Fruit fly (Drosophila melanogaster): Measurements from ENCODE around the gene Hsp22.

Gene Hsp22

dm6 chr3L:9372278-9372975 is at the start of gene Hsp22, which contains the start of the genes Hsp67Bc and CG4456:
Gene Hsp22, plus strand, starts transcription at chr3L:9372931.
Gene Hsp67Bc, minus strand, starts transcription at chr3L:9372497.
Gene CG4456, plus strand, starts transcription at chr3L:9372722.
- TF ChIP-seq Dif (GFP tag; optimal IDR thresholded peaks at IDR 0.05; ENCODE audit: partially characterized antibody) (no peak), Rel (GFP tag; optimal IDR thresholded peaks at IDR 0.05) (no peak), Rel (tag; optimal IDR thresholded peaks at IDR 0.05) (peak; percentile 5), GATAd (GFP tag; optimal IDR thresholded peaks at IDR 0.05) (no peak), dsf (GFP tag; optimal IDR thresholded peaks at IDR 0.05; ENCODE audit: borderline replicate concordance) (no peak)

DNA sequence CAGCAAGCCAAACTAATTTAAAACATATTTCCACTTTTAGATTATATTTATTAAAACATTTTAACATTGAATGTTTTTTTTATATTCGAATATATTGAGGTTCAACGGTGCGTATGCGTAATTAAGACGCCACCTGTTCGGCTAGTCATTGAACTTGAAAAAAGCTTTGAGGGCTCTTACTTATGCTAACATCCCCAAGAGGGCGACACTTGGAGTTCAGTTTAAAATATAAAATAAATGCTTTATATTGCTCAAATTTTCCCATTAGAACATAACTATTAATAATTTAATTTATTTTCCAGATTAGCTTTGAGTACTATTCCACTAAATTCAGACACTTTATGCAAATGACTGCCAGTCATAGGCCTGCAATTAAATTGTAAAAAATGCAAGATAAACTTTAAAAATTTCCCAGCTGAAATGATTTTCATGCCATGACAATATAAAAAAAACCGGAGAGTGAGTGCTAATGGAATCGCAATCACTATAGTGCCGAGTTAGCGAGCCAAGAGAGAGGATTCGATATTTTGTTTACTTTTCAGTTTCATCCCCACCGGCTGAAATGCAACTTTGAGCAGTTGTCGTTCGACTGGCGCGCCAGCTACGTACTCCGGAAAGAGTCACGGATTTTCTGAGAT is 38.9 kb upstream of the Hsp22 start, which contains the start of gene PGRP-LA:
TSS of gene PGRP-LA (plus strand) at position 588 of the 638 bp plus-strand sequence.
- peak; percentile 18 for TF ChIP-seq HLH106 (tag; optimal IDR thresholded peaks at IDR 0.05)
- TF ChIP-seq Myc (optimal IDR thresholded peaks at IDR 0.05) = peak; percentile 32
- TF ChIP-seq sv (GFP tag; optimal IDR thresholded peaks at IDR 0.05) = no peak
- TF ChIP-seq foxo (GFP tag; optimal IDR thresholded peaks at IDR 0.05) = peak in 1 of 2 experiments; percentile 2
- TF ChIP-seq Dfd (GFP tag; optimal IDR thresholded peaks at IDR 0.05) = no peak

- TF ChIP-seq Mio (GFP tag; optimal IDR thresholded peaks at IDR 0.05) (no peak), Sp1 (GFP tag; optimal IDR thresholded peaks at IDR 0.05) (peak; percentile 4), Jra (GFP tag; optimal IDR thresholded peaks at IDR 0.05) (no peak), Myc (optimal IDR thresholded peaks at IDR 0.05) (no peak), Hnf4 (GFP tag; optimal IDR thresholded peaks at IDR 0.05) (no peak), psq (GFP tag; optimal IDR thresholded peaks at IDR 0.05) (peak; percentile 73), OdsH (GFP tag; optimal IDR thresholded peaks at IDR 0.05) (peak; percentile 11), dsf (GFP tag; optimal IDR thresholded peaks at IDR 0.05; ENCODE audit: borderline replicate concordance) (no peak), sv (GFP tag; optimal IDR thresholded peaks at IDR 0.05) (no peak), N (GFP tag; optimal IDR thresholded peaks at IDR 0.05) (no peak), tai (GFP tag; optimal IDR thresholded peaks at IDR 0.05) (no peak), brk (GFP tag; optimal IDR thresholded peaks at IDR 0.05) (no peak), dmrt93B (GFP tag; optimal IDR thresholded peaks at IDR 0.05) (peak; percentile 4), Hr83 (GFP tag; optimal IDR thresholded peaks at IDR 0.05; ENCODE audit: poor library complexity, severe bottlenecking) (no peak), ey (GFP tag; optimal IDR thresholded peaks at IDR 0.05) (no peak), rgr (GFP tag; optimal IDR thresholded peaks at IDR 0.05) (peak; percentile 13), sage (GFP tag; optimal IDR thresholded peaks at IDR 0.05) (no peak), foxo (GFP tag; optimal IDR thresholded peaks at IDR 0.05) (peak in 1 of 2 experiments; percentile 14), woc (GFP tag; optimal IDR thresholded peaks at IDR 0.05) (no peak), Rel (GFP tag; optimal IDR thresholded peaks at IDR 0.05) (no peak), Rel (tag; optimal IDR thresholded peaks at IDR 0.05) (peak; percentile 91), br (GFP tag; optimal IDR thresholded peaks at IDR 0.05) (no peak), GATAd (GFP tag; optimal IDR thresholded peaks at IDR 0.05) (no peak), Hr78 (GFP tag; optimal IDR thresholded peaks at IDR 0.05) (no peak), Vsx2 (GFP tag; optimal IDR thresholded peaks at IDR 0.05; ENCODE audit: partially characterized antibody) (no peak), Dif (GFP tag; optimal IDR thresholded peaks at IDR 0.05; ENCODE audit: partially characterized antibody) (no peak), pan (optimal IDR thresholded peaks at IDR 0.05) (no peak), HLH106 (tag; optimal IDR thresholded peaks at IDR 0.05) (no peak), CG9705 (GFP tag; optimal IDR thresholded peaks at IDR 0.05) (no peak), jim (GFP tag; optimal IDR thresholded peaks at IDR 0.05) (no peak), Abd-B (GFP tag; optimal IDR thresholded peaks at IDR 0.05) (no peak), fru (GFP tag; optimal IDR thresholded peaks at IDR 0.05) (no peak), CG32264 (GFP tag; optimal IDR thresholded peaks at IDR 0.05) (no peak), h (GFP tag; optimal IDR thresholded peaks at IDR 0.05) (peak; percentile 33), dl (GFP tag; optimal IDR thresholded peaks at IDR 0.05; ENCODE audit: insufficient read depth in 1 of 2, partially characterized antibody in 2 of 2) (peak in 1 of 2 experiments; percentile 0), CrebA (GFP tag; optimal IDR thresholded peaks at IDR 0.05; ENCODE audit: borderline replicate concordance) (no peak), usp (GFP tag; optimal IDR thresholded peaks at IDR 0.05) (no peak), Dfd (GFP tag; optimal IDR thresholded peaks at IDR 0.05) (no peak), lola (GFP tag; optimal IDR thresholded peaks at IDR 0.05) (no peak)
These were observed 37.0 kb upstream of the Hsp22 start for dm6 chr3L:9335711-9336110.

Data from whole organism, wandering third instar larva.